Fruit fly (Drosophila melanogaster) whole organism, embryonic: ENCODE results near the gene CG4465.

Experiments
- BEAF-32 ChIP-seq: fragments of 200-800 bp; sonication (Bioruptor generic); optimal IDR thresholded peaks from 3 replicates; lab custom pipeline; 2017; ENCODE audit warnings: missing biosample characterization, missing genetic modification characterization, mild to moderate bottlenecking, moderate library complexity, missing genetic modification reagents
- Bgb ChIP-seq: fragments of 200-800 bp; sonication (Bioruptor generic); IDR thresholded peaks from 2 replicates; pipeline ENCODE4 v1.3.6; 2022; ENCODE audit warnings: missing biosample characterization, missing genetic modification characterization; ENCODE audit not compliant: partially characterized antibody
- CG10209 ChIP-seq: fragments of 200-800 bp; sonication (Bioruptor generic); optimal IDR thresholded peaks from 3 replicates; lab custom pipeline; 2017; ENCODE audit warnings: missing biosample characterization, mild to moderate bottlenecking, missing genetic modification characterization, missing genetic modification reagents
- CG10654 ChIP-seq: fragments of 200-800 bp; sonication (Bioruptor generic); optimal IDR thresholded peaks from 2 replicates; lab custom pipeline; 2016; ENCODE audit warnings: missing biosample characterization, missing genetic modification characterization
- CG11085 ChIP-seq: fragments of 200-800 bp; sonication (Bioruptor generic); IDR thresholded peaks from 2 replicates; pipeline ENCODE4 v1.3.6; 2022; ENCODE audit warnings: missing biosample characterization, missing genetic modification characterization
- CG11093 ChIP-seq: fragments of 200-800 bp; sonication (Bioruptor generic); IDR thresholded peaks from 3 replicates; pipeline ENCODE4 v1.3.6; 2022; ENCODE audit warnings: missing biosample characterization, missing genetic modification characterization
- CG1233 ChIP-seq: fragments of 200-800 bp; sonication (Bioruptor generic); optimal IDR thresholded peaks from 4 replicates; lab custom pipeline; 2018; ENCODE audit warnings: missing biosample characterization, mild to moderate bottlenecking, missing genetic modification characterization
- CG12659 ChIP-seq: fragments of 200-800 bp; sonication (Bioruptor generic); optimal IDR thresholded peaks from 3 replicates; lab custom pipeline; 2017; ENCODE audit warnings: mild to moderate bottlenecking, missing biosample characterization, missing genetic modification reagents, missing genetic modification characterization
- CG14050 ChIP-seq: fragments of 200-800 bp; sonication (Bioruptor generic); IDR thresholded peaks from 3 replicates; pipeline ENCODE4 v1.3.6; 2022; ENCODE audit warnings: missing biosample characterization, missing genetic modification characterization
- CG14441 ChIP-seq: fragments of 200-800 bp; sonication (Bioruptor generic); IDR thresholded peaks from 2 replicates; pipeline ENCODE4 v1.3.6; 2022; ENCODE audit warnings: missing biosample characterization, missing genetic modification characterization
- CG14860 ChIP-seq: fragments of 200-800 bp; sonication (Bioruptor generic); IDR thresholded peaks from 3 replicates; pipeline ENCODE4 v1.3.6; 2022; ENCODE audit warnings: missing biosample characterization, missing genetic modification characterization; ENCODE audit not compliant: partially characterized antibody
- CG15269 ChIP-seq: fragments of 200-800 bp; sonication (Bioruptor generic); optimal IDR thresholded peaks from 2 replicates; lab custom pipeline; 2018; ENCODE audit warnings: missing biosample characterization, mild to moderate bottlenecking, missing genetic modification characterization, moderate library complexity
- CG15479 ChIP-seq: fragments of 200-800 bp; sonication (Bioruptor generic); optimal IDR thresholded peaks from 3 replicates; lab custom pipeline; 2019; ENCODE audit warnings: missing biosample characterization, mild to moderate bottlenecking, missing genetic modification characterization, moderate library complexity
- CG18619 ChIP-seq: fragments of 200-800 bp; sonication (Bioruptor generic); optimal IDR thresholded peaks from 3 replicates; lab custom pipeline; 2017; ENCODE audit warnings: missing biosample characterization, mild to moderate bottlenecking, missing genetic modification characterization
- CG2889 ChIP-seq: fragments of 200-800 bp; sonication (Bioruptor generic); IDR thresholded peaks from 3 replicates; pipeline ENCODE4 v1.3.6; 2022; ENCODE audit warnings: missing biosample characterization, missing genetic modification characterization
- CG6272 ChIP-seq: fragments of 200-800 bp; sonication (Bioruptor generic); IDR thresholded peaks from 2 replicates; pipeline ENCODE4 v1.3.6; 2022; ENCODE audit warnings: missing biosample characterization, missing genetic modification characterization
- CG7963 ChIP-seq: fragments of 200-800 bp; sonication (Bioruptor generic); IDR thresholded peaks from 3 replicates; pipeline ENCODE4 v1.3.6; 2022; ENCODE audit warnings: missing biosample characterization, missing genetic modification characterization; ENCODE audit not compliant: partially characterized antibody
- CG8089 ChIP-seq: fragments of 200-800 bp; sonication (Bioruptor generic); optimal IDR thresholded peaks from 3 replicates; lab custom pipeline; 2016; ENCODE audit warnings: missing biosample characterization, missing genetic modification characterization
- CG8290 ChIP-seq, 3 experiments: fragments of 200-800 bp; sonication (Bioruptor generic); optimal IDR thresholded peaks; 2 replicates each; lab custom pipeline; 2016 to 2019; ENCODE audit warnings: missing biosample characterization in 3 of 3, missing genetic modification characterization in 3 of 3, mild to moderate bottlenecking in 2 of 3, moderate library complexity in 1 of 3
- CG9215 ChIP-seq: fragments of 200-800 bp; sonication (Bioruptor generic); IDR thresholded peaks from 2 replicates; pipeline ENCODE4 v1.3.6; 2022; ENCODE audit warnings: missing biosample characterization, missing genetic modification characterization
- CG9932 ChIP-seq: fragments of 200-800 bp; sonication (Bioruptor generic); IDR thresholded peaks from 2 replicates; pipeline ENCODE4 v1.3.6; 2022; ENCODE audit warnings: missing biosample characterization, missing genetic modification characterization
- Deaf1 ChIP-seq: fragments of 200-800 bp; optimal IDR thresholded peaks from 3 replicates; lab custom pipeline; 2019; ENCODE audit warnings: missing biosample characterization, mild to moderate bottlenecking, missing genetic modification characterization, moderate library complexity
- Fer1 ChIP-seq: fragments of 200-800 bp; sonication (Bioruptor generic); optimal IDR thresholded peaks from 2 replicates; lab custom pipeline; 2017; ENCODE audit warnings: missing biosample characterization, mild to moderate bottlenecking, missing genetic modification characterization
- Gug ChIP-seq: fragments of 200-800 bp; sonication (Bioruptor generic); IDR thresholded peaks from 4 replicates; pipeline ENCODE4 v1.3.6; 2022; ENCODE audit warnings: missing biosample characterization, missing genetic modification characterization
- Hand ChIP-seq: fragments of 200-800 bp; sonication (Bioruptor generic); optimal IDR thresholded peaks from 2 replicates; lab custom pipeline; 2017; ENCODE audit warnings: mild to moderate bottlenecking, missing biosample characterization, missing genetic modification reagents, missing genetic modification characterization
- Lhr ChIP-seq: fragments of 200-800 bp; sonication (Bioruptor generic); optimal IDR thresholded peaks from 3 replicates; lab custom pipeline; 2017; ENCODE audit warnings: mild to moderate bottlenecking, missing biosample characterization, missing genetic modification reagents, missing genetic modification characterization
- Neu2 ChIP-seq: fragments of 200-800 bp; sonication (Bioruptor generic); optimal IDR thresholded peaks from 3 replicates; lab custom pipeline; 2016; ENCODE audit warnings: missing biosample characterization, missing genetic modification characterization, borderline replicate concordance
- Sin3A ChIP-seq: fragments of >200 bp; optimal IDR thresholded peaks from 2 replicates; lab custom pipeline; 2018
- Sox100B ChIP-seq: fragments of 200-800 bp; sonication (Bioruptor generic); optimal IDR thresholded peaks from 3 replicates; lab custom pipeline; 2018; ENCODE audit warnings: missing biosample characterization, mild to moderate bottlenecking, missing genetic modification characterization
- Vsx1 ChIP-seq: fragments of 200-800 bp; sonication (Bioruptor generic); optimal IDR thresholded peaks from 2 replicates; lab custom pipeline; 2017; ENCODE audit warnings: missing biosample characterization, mild to moderate bottlenecking, missing genetic modification characterization, missing genetic modification reagents
- YL-1 ChIP-seq: fragments of 200-800 bp; sonication (Bioruptor generic); optimal IDR thresholded peaks from 3 replicates; lab custom pipeline; 2017; ENCODE audit warnings: missing biosample characterization, mild to moderate bottlenecking, missing genetic modification characterization
- abd-A ChIP-seq: fragments of 200-800 bp; sonication (Bioruptor generic); optimal IDR thresholded peaks from 3 replicates; lab custom pipeline; 2019; ENCODE audit warnings: missing biosample characterization, mild to moderate bottlenecking, missing genetic modification characterization, moderate library complexity
- ap ChIP-seq: fragments of 200-800 bp; sonication (Bioruptor generic); IDR thresholded peaks from 2 replicates; pipeline ENCODE4 v1.3.6; 2022; ENCODE audit warnings: missing biosample characterization, missing genetic modification characterization
- dpn ChIP-seq, 2 experiments: fragments of 200-800 bp; sonication (Bioruptor generic); optimal IDR thresholded peaks; 3 replicates each; lab custom pipeline; 2016; ENCODE audit warnings: missing biosample characterization in 2 of 2, missing genetic modification characterization in 2 of 2
- eve ChIP-seq, 2 experiments: fragments of >200 bp; optimal IDR thresholded peaks; 2 replicates each; lab custom pipeline; 2017; ENCODE audit warnings: missing biosample characterization in 2 of 2, missing genetic modification characterization in 2 of 2
- exex ChIP-seq: fragments of 200-800 bp; sonication (Bioruptor generic); optimal IDR thresholded peaks from 4 replicates; lab custom pipeline; 2018; ENCODE audit warnings: missing biosample characterization, mild to moderate bottlenecking, missing genetic modification characterization, moderate library complexity
- fu2 ChIP-seq: fragments of 200-800 bp; sonication (Bioruptor generic); optimal IDR thresholded peaks from 2 replicates; lab custom pipeline; 2016; ENCODE audit warnings: missing biosample characterization, missing genetic modification characterization
- grn ChIP-seq: fragments of 200-800 bp; sonication (Bioruptor generic); optimal IDR thresholded peaks from 3 replicates; lab custom pipeline; 2017; ENCODE audit warnings: missing biosample characterization, missing genetic modification characterization
- hth ChIP-seq: fragments of >200 bp; optimal IDR thresholded peaks from 2 replicates; lab custom pipeline; 2017; ENCODE audit warnings: inconsistent platforms
- inv ChIP-seq: fragments of 200-800 bp; sonication (Bioruptor generic); IDR thresholded peaks from 2 replicates; pipeline ENCODE4 v1.3.6; 2022; ENCODE audit warnings: missing biosample characterization, missing genetic modification characterization; ENCODE audit not compliant: partially characterized antibody
- lola ChIP-seq, 3 experiments: fragments of >200 bp in 2 of 3; fragments of 200-800 bp in 1 of 3; sonication (Bioruptor generic) in 1 of 3; optimal IDR thresholded peaks; 2 replicates each; lab custom pipeline; 2017 to 2019; ENCODE audit warnings: missing biosample characterization in 3 of 3, missing genetic modification characterization in 3 of 3, mild to moderate bottlenecking in 1 of 3, moderate library complexity in 1 of 3
- oc ChIP-seq: fragments of 200-800 bp; sonication (Bioruptor generic); optimal IDR thresholded peaks from 2 replicates; lab custom pipeline; 2018; ENCODE audit warnings: missing biosample characterization, mild to moderate bottlenecking, missing genetic modification characterization, moderate library complexity
- sc ChIP-seq, 3 experiments: fragments of >200 bp in 2 of 3; fragments of 200-800 bp in 1 of 3; sonication (Bioruptor generic) in 1 of 3; optimal IDR thresholded peaks; 2 replicates in 2 of 3; 3 replicates in 1 of 3; lab custom pipeline; 2017; ENCODE audit warnings: mild to moderate bottlenecking in 1 of 3, missing biosample characterization in 1 of 3, missing genetic modification characterization in 1 of 3, missing genetic modification reagents in 1 of 3
- sens-2 ChIP-seq: fragments of 200-800 bp; sonication (Bioruptor generic); IDR thresholded peaks from 2 replicates; pipeline ENCODE4 v1.3.6; 2022; ENCODE audit warnings: missing biosample characterization, missing genetic modification characterization
- slp2 ChIP-seq: fragments of 200-800 bp; sonication (Bioruptor generic); optimal IDR thresholded peaks from 2 replicates; lab custom pipeline; 2016; ENCODE audit warnings: missing biosample characterization, missing genetic modification characterization
- tio ChIP-seq: fragments of 200-800 bp; sonication (Bioruptor generic); optimal IDR thresholded peaks from 2 replicates; lab custom pipeline; 2017; ENCODE audit warnings: missing biosample characterization, missing genetic modification characterization, inconsistent platforms
- vfl ChIP-seq: fragments of 200-800 bp; sonication (Bioruptor generic); optimal IDR thresholded peaks from 2 replicates; lab custom pipeline; 2016; ENCODE audit warnings: missing biosample characterization, missing genetic modification characterization
- wor ChIP-seq: fragments of 200-800 bp; sonication (Bioruptor generic); IDR thresholded peaks from 2 replicates; pipeline ENCODE4 v1.3.6; 2022; ENCODE audit warnings: missing biosample characterization, missing genetic modification characterization
- z ChIP-seq: fragments of 200-800 bp; sonication (Bioruptor generic); IDR thresholded peaks from 3 replicates; pipeline ENCODE4 v1.3.6; 2022; ENCODE audit warnings: missing biosample characterization, missing genetic modification characterization

Gene CG4465

DNA sequence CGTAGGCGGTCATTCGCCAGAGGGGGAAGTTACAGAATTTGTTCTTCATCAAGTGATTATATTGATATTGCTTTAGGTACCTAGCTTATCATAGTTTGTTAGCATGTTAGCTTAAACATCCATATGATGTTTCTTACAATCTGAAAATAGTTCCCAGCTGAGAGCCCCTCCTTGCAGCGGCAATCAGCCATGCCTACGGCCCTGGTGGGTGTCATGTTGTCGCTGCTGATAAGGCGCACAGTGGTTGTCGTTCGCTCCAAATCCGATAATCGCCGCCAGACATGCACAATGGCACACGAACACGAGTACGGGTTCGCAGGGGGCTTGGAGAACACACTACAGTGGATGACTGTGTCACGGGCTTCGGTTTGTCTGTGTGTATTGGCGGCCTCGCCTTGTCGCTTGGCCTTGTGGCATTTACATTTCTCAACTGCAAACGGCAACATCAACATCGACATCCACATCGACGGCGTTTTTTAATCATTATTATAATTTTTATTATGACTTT lies 11.7 kb downstream of the CG4465 start (continued):
- TF ChIP-seq Sin3A (lab: Kevin White, UChicago), result no peak
- TF ChIP-seq dpn (GFP tag; optimal IDR thresholded peaks at IDR 0.05; lab: Kevin White, UChicago), result peak; percentile 71 to 89
- TF ChIP-seq CG18619 (GFP tag; lab: Kevin White, UChicago), result peak; percentile 78
- TF ChIP-seq CG8290 (GFP tag; optimal IDR thresholded peaks at IDR 0.05; lab: Kevin White, UChicago), result no peak
- peak in 1 of 2 experiments; percentile 97 for TF ChIP-seq CG8290 (tag; optimal IDR thresholded peaks at IDR 0.05; lab: Kevin White, UChicago)
- peak; percentile 58 for TF ChIP-seq abd-A (tag; lab: Kevin White, UChicago)
- TF ChIP-seq YL-1, result peak; percentile 39
- peak; percentile 48; the same call in 2 of the 3 replicates for TF ChIP-seq CG2889 (GFP tag; lab: Robert Waterston, UW)
- no peak for TF ChIP-seq grn (GFP tag; lab: Kevin White, UChicago)
- peak; percentile 58 for TF ChIP-seq ap (GFP tag; lab: Robert Waterston, UW)
- no peak for TF ChIP-seq Neu2 (GFP tag; lab: Kevin White, UChicago)
- no peak for TF ChIP-seq CG14860 (GFP tag; lab: Robert Waterston, UW)
- peak; percentile 44 for TF ChIP-seq CG8089 (GFP tag; lab: Kevin White, UChicago)
- TF ChIP-seq vfl (GFP tag; lab: Kevin White, UChicago), result peak; percentile 31
- peak; percentile 28 for TF ChIP-seq CG10654 (GFP tag; lab: Kevin White, UChicago)
- no peak for TF ChIP-seq z (GFP tag; lab: Robert Waterston, UW)
- TF ChIP-seq CG11085, result no peak
- TF ChIP-seq tio (GFP tag; lab: Kevin White, UChicago), result peak; percentile 61
- TF ChIP-seq hth (lab: Kevin White, UChicago), result no peak
- no peak for TF ChIP-seq Bgb (GFP tag; lab: Robert Waterston, UW)
- no peak for TF ChIP-seq eve (GFP tag; optimal IDR thresholded peaks at IDR 0.05; lab: Kevin White, UChicago)
- TF ChIP-seq CG12659 (GFP tag; lab: Kevin White, UChicago), result peak; percentile 80
- TF ChIP-seq Deaf1 (tag; lab: Kevin White, UChicago), result peak; percentile 52
- TF ChIP-seq Hand (GFP tag; lab: Kevin White, UChicago), result peak; percentile 63
- TF ChIP-seq Lhr (GFP tag; lab: Kevin White, UChicago), result peak; percentile 11
- no peak for TF ChIP-seq inv
- TF ChIP-seq Fer1, result peak; percentile 90
- peak; percentile 87 for TF ChIP-seq CG6272 (GFP tag; lab: Robert Waterston, UW)
- peak; percentile 70 for TF ChIP-seq CG14050 (GFP tag; lab: Robert Waterston, UW)
- TF ChIP-seq BEAF-32, result peak; percentile 20
- peak; percentile 83 for TF ChIP-seq fu2 (GFP tag; lab: Kevin White, UChicago)
- TF ChIP-seq CG11093 (GFP tag; lab: Robert Waterston, UW), result peak; percentile 67; the same call in 2 of the 3 replicates
- TF ChIP-seq sens-2 (GFP tag; lab: Robert Waterston, UW), result no peak
- peak; percentile 55 for TF ChIP-seq Sox100B (GFP tag; lab: Kevin White, UChicago)
- TF ChIP-seq CG10209 (GFP tag; lab: Kevin White, UChicago), result peak; percentile 81
- TF ChIP-seq CG15479, result no peak
- TF ChIP-seq Vsx1 (GFP tag; lab: Kevin White, UChicago), result peak; percentile 23
- TF ChIP-seq slp2 (GFP tag; lab: Kevin White, UChicago), result peak; percentile 48
- TF ChIP-seq sc (optimal IDR thresholded peaks at IDR 0.05; lab: Kevin White, UChicago), result no peak
- peak; percentile 48 for TF ChIP-seq sc (GFP tag; optimal IDR thresholded peaks at IDR 0.05; lab: Kevin White, UChicago)
- peak in 1 of 3 experiments; percentile 38 for TF ChIP-seq lola (GFP tag; optimal IDR thresholded peaks at IDR 0.05; lab: Kevin White, UChicago)
- peak; percentile 81 for TF ChIP-seq CG9932 (GFP tag; lab: Robert Waterston, UW)
- peak; percentile 59 for TF ChIP-seq CG1233 (GFP tag; lab: Kevin White, UChicago)
- TF ChIP-seq CG15269, result peak; percentile 83
- peak; percentile 89 for TF ChIP-seq Gug (GFP tag; lab: Robert Waterston, UW)
- peak; percentile 44 for TF ChIP-seq oc
- no peak for TF ChIP-seq CG7963 (GFP tag; lab: Robert Waterston, UW)
- TF ChIP-seq wor (GFP tag; lab: Robert Waterston, UW), result peak; percentile 44; the same call in 1 of the 2 replicates
- peak; percentile 85 for TF ChIP-seq CG9215 (GFP tag; lab: Robert Waterston, UW)
- peak; percentile 49 for TF ChIP-seq exex (tag; lab: Kevin White, UChicago)
- peak; percentile 87 for TF ChIP-seq CG14441 (GFP tag; lab: Robert Waterston, UW)
